Worm (Caenorhabditis elegans) whole organism, L4 larva: ENCODE results near the gene K09D9.9.
A peak's percentile ranks its signal among the peaks of the same experiment; 100 is the strongest.

Experiments used
- F37D6.2 ChIP-seq: sonication (generic microtip); optimal IDR thresholded peaks from 2 replicates; lab custom pipeline; 2016; ENCODE audit warnings: mild to moderate bottlenecking, missing genetic modification characterization, missing compliant biosample characterization
- F49E8.2 ChIP-seq: sonication (generic microtip); optimal IDR thresholded peaks from 2 replicates; lab custom pipeline; 2016; ENCODE audit warnings: missing compliant biosample characterization, mild to moderate bottlenecking, missing genetic modification characterization, borderline replicate concordance
- T26A8.4 ChIP-seq: fragments of 200-800 bp; sonication (Bioruptor generic); IDR thresholded peaks from 2 replicates; pipeline ENCODE4 v1.3.6; 2022; ENCODE audit warnings: missing genetic modification characterization, missing compliant biosample characterization
- Y105C5A.15 ChIP-seq: fragments of 200-800 bp; sonication (Bioruptor generic); IDR thresholded peaks from 2 replicates; pipeline ENCODE4 v1.3.6; 2022; ENCODE audit warnings: missing genetic modification characterization, missing compliant biosample characterization
- aha-1 ChIP-seq: fragments of 150-350 bp; peaks from one replicate; lab custom pipeline; 2014; ENCODE audit warnings: missing biosample characterization, missing genetic modification characterization
- ama-1 ChIP-seq: fragments of 150-350 bp; optimal IDR thresholded peaks from 2 replicates; lab custom pipeline; 2014; ENCODE audit warnings: inconsistent platforms, mixed read lengths
- ceh-28 ChIP-seq: fragments of 150-350 bp; optimal IDR thresholded peaks from 2 replicates; lab custom pipeline; 2014; ENCODE audit warnings: missing biosample characterization, missing genetic modification reagents, missing genetic modification characterization
- ceh-44 ChIP-seq: fragments of 200-800 bp; sonication (Bioruptor generic); IDR thresholded peaks from 2 replicates; pipeline ENCODE4 v1.3.6; 2022; ENCODE audit warnings: missing genetic modification reagents, missing genetic modification characterization, missing compliant biosample characterization
- ceh-62 ChIP-seq: sonication (generic microtip); optimal IDR thresholded peaks from 2 replicates; lab custom pipeline; 2017; ENCODE audit warnings: missing biosample characterization, missing genetic modification characterization
- ctbp-1 ChIP-seq: fragments of 200-800 bp; sonication (Bioruptor generic); IDR thresholded peaks from 2 replicates; pipeline ENCODE4 v1.3.6; 2022; ENCODE audit warnings: missing genetic modification reagents, missing genetic modification characterization, missing compliant biosample characterization
- daf-16 ChIP-seq, 3 experiments: sonication (generic microtip); optimal IDR thresholded peaks; 2 replicates each; lab custom pipeline; 2016 to 2017; ENCODE audit warnings: missing genetic modification characterization in 3 of 3, missing genetic modification reagents in 3 of 3, mild to moderate bottlenecking in 2 of 3, missing compliant biosample characterization in 2 of 3, missing biosample characterization in 1 of 3, moderate library complexity in 1 of 3
- dmd-8 ChIP-seq: fragments of 200-800 bp; sonication (Bioruptor generic); IDR thresholded peaks from 2 replicates; pipeline ENCODE4 v1.3.6; 2022; ENCODE audit warnings: missing genetic modification characterization, missing compliant biosample characterization
- duxl-1 ChIP-seq: sonication (generic microtip); optimal IDR thresholded peaks from 2 replicates; lab custom pipeline; 2016; ENCODE audit warnings: mild to moderate bottlenecking, missing genetic modification characterization, moderate library complexity, missing compliant biosample characterization; ENCODE audit not compliant: poor library complexity
- egl-27 ChIP-seq: sonication (generic microtip); optimal IDR thresholded peaks from 3 replicates; lab custom pipeline; 2017; ENCODE audit warnings: missing biosample characterization, missing genetic modification reagents, missing genetic modification characterization
- fos-1 ChIP-seq: fragments of 150-350 bp; optimal IDR thresholded peaks from 2 replicates; lab custom pipeline; 2014; ENCODE audit warnings: missing biosample characterization, missing genetic modification characterization
- gei-8 ChIP-seq: fragments of 200-800 bp; sonication (Bioruptor generic); optimal IDR thresholded peaks from 2 replicates; lab custom pipeline; 2018; ENCODE audit warnings: mild to moderate bottlenecking, missing genetic modification characterization, missing compliant biosample characterization
- hlh-30 ChIP-seq: sonication (generic microtip); optimal IDR thresholded peaks from 2 replicates; lab custom pipeline; 2017; ENCODE audit warnings: antibody characterized with exemption, mild to moderate bottlenecking, missing genetic modification characterization, missing compliant biosample characterization; ENCODE audit not compliant: insufficient read depth
- lin-29 ChIP-seq: fragments of 200-800 bp; sonication (Bioruptor generic); IDR thresholded peaks from 2 replicates; pipeline ENCODE4 v1.3.6; 2022; ENCODE audit warnings: missing genetic modification reagents, missing genetic modification characterization, missing compliant biosample characterization
- lir-3 ChIP-seq: sonication (generic microtip); optimal IDR thresholded peaks from 2 replicates; lab custom pipeline; 2016; ENCODE audit warnings: mild to moderate bottlenecking, missing genetic modification characterization, missing compliant biosample characterization
- mdl-1 ChIP-seq, 2 experiments: fragments of 150-350 bp in 1 of 2; sonication (generic microtip) in 1 of 2; optimal IDR thresholded peaks; 2 replicates each; lab custom pipeline; 2014 to 2017; ENCODE audit warnings: missing biosample characterization in 2 of 2, missing genetic modification characterization in 2 of 2
- mes-2 ChIP-seq: sonication (generic microtip); optimal IDR thresholded peaks from 2 replicates; lab custom pipeline; 2016; ENCODE audit warnings: missing genotype, mild to moderate bottlenecking, missing genetic modification characterization, missing compliant biosample characterization; ENCODE audit not compliant: poor library complexity, severe bottlenecking
- nhr-11 ChIP-seq: fragments of 150-350 bp; optimal IDR thresholded peaks from 2 replicates; lab custom pipeline; 2014; ENCODE audit warnings: missing biosample characterization, missing genetic modification characterization
- nhr-111 ChIP-seq: fragments of 200-800 bp; sonication (Bioruptor generic); optimal IDR thresholded peaks from 2 replicates; lab custom pipeline; 2018; ENCODE audit warnings: mild to moderate bottlenecking, missing genetic modification characterization, missing compliant biosample characterization
- nhr-237 ChIP-seq: sonication (generic microtip); optimal IDR thresholded peaks from 2 replicates; lab custom pipeline; 2017; ENCODE audit warnings: missing biosample characterization, missing genetic modification characterization
- nhr-28 ChIP-seq: fragments of 150-350 bp; optimal IDR thresholded peaks from 2 replicates; lab custom pipeline; 2014; ENCODE audit warnings: missing biosample characterization, missing genetic modification characterization
- nhr-77 ChIP-seq: fragments of 150-350 bp; optimal IDR thresholded peaks from 2 replicates; lab custom pipeline; 2014; ENCODE audit warnings: missing biosample characterization, missing genetic modification characterization
- pha-4 ChIP-seq, 2 experiments: fragments of 150-350 bp in 1 of 2; fragments of 200-800 bp in 1 of 2; sonication (Bioruptor generic) in 1 of 2; IDR thresholded peaks in 1 of 2; optimal IDR thresholded peaks in 1 of 2; 2 replicates each; pipeline versions ENCODE4 v1.3.6 to Lab custom; 2014 to 2022; ENCODE audit warnings: missing genetic modification characterization in 2 of 2, missing genetic modification reagents in 2 of 2, missing biosample characterization in 1 of 2, missing compliant biosample characterization in 1 of 2
- pqm-1 ChIP-seq: sonication (generic microtip); optimal IDR thresholded peaks from 2 replicates; lab custom pipeline; 2017; ENCODE audit warnings: missing biosample characterization, missing genetic modification characterization
- spr-1 ChIP-seq: sonication (generic microtip); optimal IDR thresholded peaks from 2 replicates; lab custom pipeline; 2016; ENCODE audit warnings: mild to moderate bottlenecking, missing genetic modification characterization, missing compliant biosample characterization
- zip-2 ChIP-seq: fragments of 150-350 bp; optimal IDR thresholded peaks from 2 replicates; lab custom pipeline; 2014; ENCODE audit warnings: missing biosample characterization, missing genetic modification characterization
- ztf-11 ChIP-seq: fragments of 150-350 bp; optimal IDR thresholded peaks from 2 replicates; lab custom pipeline; 2014; ENCODE audit warnings: missing biosample characterization, missing genetic modification characterization
- ztf-7 ChIP-seq: fragments of 150-350 bp; optimal IDR thresholded peaks from 2 replicates; lab custom pipeline; 2014; ENCODE audit warnings: missing biosample characterization, missing genetic modification characterization

Gene K09D9.9

ce11 chrV:4038557-4038956 is 44.6 kb upstream of the K09D9.9 start:
- TF ChIP-seq Y105C5A.15 (GFP tag; lab: Robert Waterston, UW), result no peak
- TF ChIP-seq zip-2 (tag; lab: Kevin White, UChicago), result peak; percentile 63
- TF ChIP-seq, all 104 proteins: peak for 1

- TF ChIP-seq fos-1 (tag; lab: Kevin White, UChicago) (no peak), ztf-11 (tag; lab: Kevin White, UChicago) (no peak), gei-8 (GFP tag; lab: Kevin White, UChicago) (no peak), ztf-7 (tag; lab: Kevin White, UChicago) (no peak), nhr-237 (tag; lab: Kevin White, UChicago) (no peak), F49E8.2 (tag; lab: Kevin White, UChicago) (no peak), spr-1 (no peak), lin-29 (GFP tag; lab: Robert Waterston, UW) (no peak)
Observed at ce11 chrV:4038110-4038509, 44.2 kb upstream of the K09D9.9 start, which contains the start of gene C49G7.12. C49G7.12 (plus strand) TSS chrV:4038410.

- TF ChIP-seq lin-29 (GFP tag; lab: Robert Waterston, UW) (no peak), pha-4 (GFP tag; IDR thresholded peaks at IDR 0.05; lab: Robert Waterston, UW) (no peak), pha-4 (tag; optimal IDR thresholded peaks at IDR 0.05; lab: Kevin White, UChicago) (no peak), mdl-1 (tag; optimal IDR thresholded peaks at IDR 0.05; lab: Kevin White, UChicago) (no peak), ceh-44 (GFP tag; lab: Robert Waterston, UW) (no peak), ctbp-1 (GFP tag; lab: Robert Waterston, UW) (no peak)
Observed at ce11 chrV:4035811-4036210, 41.9 kb upstream of the K09D9.9 start, which contains the start of gene C49G7.13. C49G7.13 (plus strand) TSS chrV:4036111.

- TF ChIP-seq egl-27 (no peak), daf-16 (GFP tag; optimal IDR thresholded peaks at IDR 0.05; lab: Kevin White, UChicago) (no peak), daf-16 (tag; optimal IDR thresholded peaks at IDR 0.05; lab: Kevin White, UChicago) (peak; percentile 27), zip-2 (tag; lab: Kevin White, UChicago) (peak; percentile 58), pqm-1 (peak; percentile 29), T26A8.4 (GFP tag; lab: Robert Waterston, UW) (no peak), aha-1 (tag; lab: Kevin White, UChicago) (peak; percentile 32)
Observed at ce11 chrV:4034303-4034702, 40.4 kb upstream of the K09D9.9 start, which contains the start of gene C49G7.7. C49G7.7 (plus strand) TSS chrV:4034476.

- no peak for TF ChIP-seq dmd-8 (GFP tag; lab: Robert Waterston, UW)
- no peak for TF ChIP-seq nhr-77 (tag; lab: Kevin White, UChicago)
- no peak for TF ChIP-seq F37D6.2
- TF ChIP-seq lir-3 (tag; lab: Kevin White, UChicago), result no peak
- no peak for TF ChIP-seq T26A8.4 (GFP tag; lab: Robert Waterston, UW)
- no peak for TF ChIP-seq ceh-62 (tag; lab: Kevin White, UChicago)
- TF ChIP-seq nhr-11 (tag; lab: Kevin White, UChicago), result no peak
Observed at ce11 chrV:4031319-4031718, 37.4 kb upstream of the K09D9.9 start, which contains the start of gene cyp-35A4. cyp-35A4 (plus strand) TSS chrV:4031619.

- TF ChIP-seq ama-1 (lab: Kevin White, UChicago), result no peak
- no peak for TF ChIP-seq nhr-111 (GFP tag; lab: Kevin White, UChicago)
- TF ChIP-seq hlh-30 (tag; lab: Kevin White, UChicago), result peak; percentile 31
- peak; percentile 54 for TF ChIP-seq duxl-1 (tag; lab: Kevin White, UChicago)
- peak; percentile 1 for TF ChIP-seq nhr-28
- peak; percentile 31 for TF ChIP-seq aha-1 (tag; lab: Kevin White, UChicago)
- no peak for TF ChIP-seq ceh-28
- TF ChIP-seq mes-2 (tag; lab: Kevin White, UChicago), result peak; percentile 31
Observed at ce11 chrV:4029627-4030026, 35.7 kb upstream of the K09D9.9 start.
